Fruit fly (Drosophila melanogaster) whole organism: ENCODE measurements around the gene Liprin-alpha.

ENCODE experiments used
- CG8478 ChIP-seq: fragments of >200 bp; optimal IDR thresholded peaks from 2 replicates; lab custom pipeline; 2018; ENCODE audit warnings: inconsistent platforms
- Dll ChIP-seq: fragments of >200 bp; optimal IDR thresholded peaks from 2 replicates; lab custom pipeline; 2017
- EcR ChIP-seq, 2 experiments: fragments of >200 bp; optimal IDR thresholded peaks; 2 replicates each; lab custom pipeline; 2017; ENCODE audit warnings: missing biosample characterization in 2 of 2, missing genetic modification characterization in 2 of 2, missing genetic modification reagents in 2 of 2
- pan ChIP-seq: fragments of >200 bp; optimal IDR thresholded peaks from 2 replicates; lab custom pipeline; 2017
- psq ChIP-seq: fragments of >200 bp; optimal IDR thresholded peaks from 2 replicates; lab custom pipeline; 2017
- usp ChIP-seq: fragments of >200 bp; optimal IDR thresholded peaks from 2 replicates; lab custom pipeline; 2017; ENCODE audit warnings: missing biosample characterization, missing genetic modification characterization, mixed read lengths

Gene Liprin-alpha

DNA sequence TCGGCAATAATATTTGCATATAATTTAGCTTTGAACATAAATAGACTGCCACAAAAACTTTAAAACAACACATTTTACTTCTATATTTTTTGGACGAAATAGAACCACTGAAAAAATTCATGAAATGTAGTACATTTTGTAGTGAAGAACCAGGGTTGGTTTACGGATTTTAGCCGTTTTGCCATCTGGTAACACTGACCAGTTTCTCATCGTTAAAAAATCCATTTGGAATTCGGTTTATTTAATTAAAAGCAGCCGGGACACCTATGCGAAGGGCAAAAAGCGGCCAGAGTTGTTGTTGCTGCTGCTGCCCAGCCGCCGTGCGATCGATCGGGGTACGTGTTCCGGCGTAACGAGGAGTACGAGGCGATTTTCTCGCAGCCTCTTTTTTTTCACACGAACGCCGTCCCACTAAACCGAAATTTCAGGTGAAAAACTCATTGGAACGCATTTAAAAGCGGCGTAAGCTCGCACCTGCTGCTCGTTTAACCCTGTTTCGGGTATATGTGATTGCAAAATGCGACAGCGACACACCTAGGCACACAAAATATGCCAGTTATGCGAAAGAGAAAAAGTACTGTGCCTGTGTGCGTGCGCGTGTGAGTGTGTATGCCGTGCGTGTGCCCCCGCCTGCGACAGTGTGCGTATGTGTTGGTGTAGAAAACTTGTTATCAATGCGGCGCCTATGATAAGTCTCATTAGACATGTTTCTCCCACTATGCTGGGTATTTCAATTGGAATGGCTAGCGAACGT lies at the start of gene Liprin-alpha:
TSS of gene Liprin-alpha (plus strand) at position 154 of the 754 bp plus-strand sequence.
- peak; percentile 30 for TF ChIP-seq CG8478 (lab: Kevin White, UChicago)
- no peak for TF ChIP-seq usp (GFP tag; lab: Kevin White, UChicago)

DNA sequence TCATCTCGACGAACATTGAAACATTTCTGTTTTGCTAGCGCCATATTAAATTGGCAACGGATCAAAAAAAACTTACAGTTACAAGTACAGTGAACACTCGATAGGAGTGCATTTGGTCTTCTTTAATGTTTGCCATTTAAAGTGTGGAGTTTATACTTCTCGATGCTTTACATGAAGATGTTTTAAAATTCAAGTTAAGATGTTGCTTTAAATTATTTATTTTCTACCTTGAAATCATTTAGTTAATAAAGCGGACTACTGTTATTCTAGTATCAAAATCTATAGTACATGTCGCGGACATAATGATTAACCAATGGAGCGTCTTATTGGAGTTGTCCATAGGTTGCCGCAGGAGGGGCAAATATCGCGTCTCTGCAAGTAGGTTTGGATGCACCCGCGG lies 47.2 kb upstream of the Liprin-alpha start, which contains the start of gene cort:
TSS of gene cort (minus strand) at position 101 of the 400 bp plus-strand sequence.
- TF ChIP-seq psq (lab: Kevin White, UChicago) (no peak), CG8478 (lab: Kevin White, UChicago) (no peak), pan (lab: Kevin White, UChicago) (no peak), Dll (lab: Kevin White, UChicago) (no peak)

DNA sequence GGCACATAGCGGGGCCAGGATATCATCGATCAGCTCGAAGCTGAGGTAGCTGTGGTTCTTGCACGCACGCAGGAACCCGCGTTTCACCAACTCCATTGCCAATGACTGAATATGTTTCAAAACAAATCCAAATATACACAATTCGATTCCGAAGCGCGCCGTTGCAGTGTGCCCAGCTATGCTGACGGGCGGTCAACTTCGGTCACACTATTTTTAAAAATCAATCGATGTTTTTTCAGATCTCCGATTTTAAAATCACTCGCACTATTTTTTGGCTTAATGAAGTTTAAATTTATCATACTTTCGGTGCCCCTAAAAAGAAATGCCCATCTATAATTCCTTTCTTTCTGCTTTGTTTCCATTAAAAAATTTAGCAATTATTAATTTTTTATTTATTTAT lies 46.2 kb upstream of the Liprin-alpha start, which contains the start of gene Nse1:
TSS of gene Nse1 (minus strand) at position 173 of the 400 bp plus-strand sequence.
- TF ChIP-seq EcR (GFP tag; optimal IDR thresholded peaks at IDR 0.05; lab: Kevin White, UChicago) (no peak), usp (GFP tag; lab: Kevin White, UChicago) (no peak), CG8478 (lab: Kevin White, UChicago) (no peak), Dll (lab: Kevin White, UChicago) (no peak), pan (lab: Kevin White, UChicago) (no peak), psq (lab: Kevin White, UChicago) (no peak)

DNA sequence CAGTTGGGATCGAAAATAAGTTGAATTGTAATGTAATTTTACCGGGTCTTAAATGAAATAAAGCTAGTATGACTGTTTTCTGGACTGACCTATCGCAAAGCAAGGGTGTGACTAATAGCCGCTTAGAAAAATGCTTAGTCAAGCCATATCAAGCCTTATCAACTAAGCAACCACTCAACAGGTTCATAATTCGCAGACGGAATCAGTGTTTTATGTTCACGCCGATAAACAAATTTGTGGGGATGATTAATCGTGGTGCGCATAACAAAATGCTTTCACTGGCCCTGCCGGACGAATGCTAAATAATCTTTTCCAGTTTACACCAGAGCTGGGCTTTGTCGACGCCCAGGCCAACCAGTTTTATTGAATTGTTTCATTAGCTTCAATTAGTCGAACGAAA lies 40.8 kb upstream of the Liprin-alpha start:
- TF ChIP-seq pan (lab: Kevin White, UChicago) (no peak), Dll (lab: Kevin White, UChicago) (no peak), EcR (GFP tag; optimal IDR thresholded peaks at IDR 0.05; lab: Kevin White, UChicago) (no peak), usp (GFP tag; lab: Kevin White, UChicago) (no peak), psq (lab: Kevin White, UChicago) (no peak), CG8478 (lab: Kevin White, UChicago) (no peak)

DNA sequence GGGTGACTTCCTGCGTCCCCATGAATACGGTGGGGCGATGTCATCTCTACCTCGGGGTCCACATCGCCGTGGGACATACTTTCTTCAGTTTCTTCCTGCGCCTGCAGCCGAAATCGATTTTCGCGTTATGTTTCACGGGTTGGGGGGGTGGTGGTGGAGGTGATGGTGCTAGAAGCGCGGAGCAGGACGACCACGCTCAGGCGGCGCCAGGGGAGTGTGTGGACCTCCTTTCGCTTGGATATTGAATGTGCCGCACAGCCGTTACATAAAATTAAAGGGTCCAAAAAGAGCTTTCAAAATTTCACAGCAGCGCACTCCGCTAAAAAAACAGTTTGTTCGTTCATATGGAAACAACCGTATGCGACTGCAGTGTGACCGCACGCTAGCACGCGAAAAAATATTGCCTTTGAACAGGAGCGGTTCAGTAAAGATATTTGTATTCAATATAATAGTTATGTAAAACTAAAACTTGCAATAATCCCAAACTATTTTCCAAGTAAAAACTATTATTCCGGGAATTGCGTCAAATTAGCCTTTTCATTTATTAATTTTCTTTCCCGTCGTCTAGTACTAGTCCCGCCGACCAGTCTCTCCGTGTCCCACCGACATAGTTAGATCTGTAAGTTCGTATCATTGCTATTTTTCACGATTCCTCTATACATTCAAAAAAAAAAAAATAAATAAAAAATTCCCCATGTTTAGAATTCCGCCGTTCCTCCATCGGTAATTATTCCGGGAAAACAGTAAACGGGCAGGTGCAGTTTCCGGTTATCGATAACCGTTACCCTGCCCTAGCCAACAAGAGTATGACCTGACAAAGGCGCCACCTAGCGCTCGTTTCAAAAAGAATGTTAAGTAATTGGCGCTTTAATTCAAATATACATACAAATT lies 39.5 kb upstream of the Liprin-alpha start, which contains the start of gene Nhe3:
TSS of gene Nhe3 (minus strand) at position 373 of the 891 bp plus-strand sequence.
- no peak for TF ChIP-seq usp (GFP tag; lab: Kevin White, UChicago)
- TF ChIP-seq psq (lab: Kevin White, UChicago) = no peak
- TF ChIP-seq CG8478 (lab: Kevin White, UChicago) = no peak
- TF ChIP-seq pan (lab: Kevin White, UChicago) = no peak
- TF ChIP-seq Dll (lab: Kevin White, UChicago) = no peak
- no peak for TF ChIP-seq EcR (GFP tag; optimal IDR thresholded peaks at IDR 0.05; lab: Kevin White, UChicago)

DNA sequence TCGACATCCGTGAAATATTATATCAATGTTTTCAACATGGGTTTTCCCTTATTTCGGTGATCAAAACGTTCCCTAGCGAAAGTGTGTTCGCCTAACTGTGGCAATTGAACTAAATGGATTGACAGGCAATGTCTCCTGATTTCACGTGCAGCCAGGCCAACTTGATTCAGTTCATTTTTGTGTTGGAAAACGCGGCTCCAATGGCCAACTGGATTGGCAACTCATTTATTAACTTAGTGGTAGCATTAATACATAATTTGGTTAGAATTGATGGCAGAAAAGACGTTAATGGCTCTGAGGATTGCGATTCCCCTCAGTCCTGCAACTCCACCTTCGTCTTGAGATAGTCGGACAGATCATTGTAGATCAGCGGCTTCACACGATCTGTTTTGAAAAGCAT lies 37.1 kb upstream of the Liprin-alpha start, which contains the start of gene CG11327:
TSS of gene CG11327 (minus strand) at position 101 of the 400 bp plus-strand sequence.
- no peak for TF ChIP-seq pan (lab: Kevin White, UChicago)
- no peak for TF ChIP-seq Dll (lab: Kevin White, UChicago)

DNA sequence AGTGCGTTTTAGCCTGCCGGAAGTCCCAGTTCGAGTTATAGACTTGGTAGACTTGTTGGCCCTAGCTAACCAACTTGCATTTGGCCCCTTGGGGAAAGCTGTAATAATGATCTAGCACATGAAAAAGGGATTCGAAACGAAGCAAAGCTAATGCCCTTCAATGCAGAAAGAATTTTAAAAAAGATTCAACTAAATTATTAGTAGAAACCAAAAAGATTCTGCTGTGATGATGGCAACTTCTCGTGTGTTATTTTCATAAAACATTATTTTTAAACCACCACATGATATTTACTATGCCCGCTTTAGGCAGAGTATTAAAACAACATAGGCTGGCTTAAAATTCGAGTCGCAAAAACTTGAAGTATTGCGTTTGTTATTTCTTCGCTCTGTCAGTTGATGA lies 31.7 kb upstream of the Liprin-alpha start:
- TF ChIP-seq usp (GFP tag; lab: Kevin White, UChicago) (no peak), psq (lab: Kevin White, UChicago) (no peak), pan (lab: Kevin White, UChicago) (no peak), EcR (GFP tag; optimal IDR thresholded peaks at IDR 0.05; lab: Kevin White, UChicago) (no peak), CG8478 (lab: Kevin White, UChicago) (no peak), Dll (lab: Kevin White, UChicago) (no peak)

DNA sequence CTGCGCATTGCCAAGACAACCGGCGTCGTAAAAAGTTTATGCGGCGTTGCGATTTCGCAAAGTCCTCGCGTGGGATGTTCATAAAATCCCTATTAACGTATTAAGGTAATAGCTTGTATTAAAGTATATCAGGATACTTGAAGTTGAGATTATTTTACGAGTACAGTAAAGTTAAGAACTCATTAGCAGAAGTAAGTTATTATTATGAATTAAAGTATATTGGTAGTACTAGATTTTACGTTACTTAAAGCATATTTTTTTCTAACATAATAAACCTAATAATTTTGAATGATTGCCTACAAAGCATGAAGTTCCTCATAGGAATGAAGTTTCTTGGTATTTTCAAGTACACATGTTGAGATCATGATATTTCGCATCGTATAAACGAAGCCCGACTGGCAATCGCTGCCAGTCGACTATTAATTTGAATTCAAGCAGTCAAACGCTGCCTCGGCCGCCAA lies 29.9 kb upstream of the Liprin-alpha start:
- TF ChIP-seq psq (lab: Kevin White, UChicago) (no peak), pan (lab: Kevin White, UChicago) (no peak)

DNA sequence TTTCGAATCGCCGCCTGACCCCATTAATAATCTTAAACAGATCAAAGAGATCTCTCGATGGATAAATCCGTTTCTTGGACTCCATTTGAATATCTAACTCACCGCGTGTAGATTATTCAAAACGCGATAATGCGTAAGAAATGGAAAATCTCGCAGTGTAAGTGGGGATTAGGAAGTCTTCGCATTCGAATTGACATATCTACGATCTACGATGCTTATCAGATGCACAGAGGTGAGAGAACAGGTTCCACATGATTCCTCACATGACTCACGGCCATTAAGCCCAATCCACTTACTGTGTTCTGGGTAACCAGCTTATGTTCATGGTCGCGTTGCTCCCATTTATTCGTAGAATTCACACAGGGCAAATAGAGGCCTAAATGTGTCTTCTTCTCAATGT lies 27.5 kb upstream of the Liprin-alpha start:
- TF ChIP-seq psq (lab: Kevin White, UChicago) (no peak), CG8478 (lab: Kevin White, UChicago) (no peak), pan (lab: Kevin White, UChicago) (no peak), usp (GFP tag; lab: Kevin White, UChicago) (no peak)

DNA sequence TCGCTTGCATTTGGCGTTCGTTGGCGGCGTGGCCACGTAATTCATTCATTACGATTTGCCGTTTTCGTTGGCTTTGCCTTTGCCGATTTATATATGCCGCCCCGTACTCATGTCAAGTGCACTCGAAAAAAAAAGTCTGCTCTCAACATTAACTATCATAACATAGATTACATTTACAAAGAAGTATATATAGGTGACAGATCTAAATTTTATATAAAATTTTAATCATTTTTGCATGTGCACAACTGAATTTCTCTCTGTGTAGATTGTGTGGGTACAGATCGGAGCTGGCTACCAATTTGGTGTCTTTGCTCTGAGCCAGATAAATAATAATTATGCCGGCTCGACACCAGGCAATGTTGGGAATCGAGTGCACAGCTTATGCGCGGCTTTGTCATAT lies 25.3 kb upstream of the Liprin-alpha start:
- TF ChIP-seq usp (GFP tag; lab: Kevin White, UChicago) (no peak), CG8478 (lab: Kevin White, UChicago) (no peak), Dll (lab: Kevin White, UChicago) (no peak), psq (lab: Kevin White, UChicago) (no peak), EcR (GFP tag; optimal IDR thresholded peaks at IDR 0.05; lab: Kevin White, UChicago) (no peak), pan (lab: Kevin White, UChicago) (no peak)

DNA sequence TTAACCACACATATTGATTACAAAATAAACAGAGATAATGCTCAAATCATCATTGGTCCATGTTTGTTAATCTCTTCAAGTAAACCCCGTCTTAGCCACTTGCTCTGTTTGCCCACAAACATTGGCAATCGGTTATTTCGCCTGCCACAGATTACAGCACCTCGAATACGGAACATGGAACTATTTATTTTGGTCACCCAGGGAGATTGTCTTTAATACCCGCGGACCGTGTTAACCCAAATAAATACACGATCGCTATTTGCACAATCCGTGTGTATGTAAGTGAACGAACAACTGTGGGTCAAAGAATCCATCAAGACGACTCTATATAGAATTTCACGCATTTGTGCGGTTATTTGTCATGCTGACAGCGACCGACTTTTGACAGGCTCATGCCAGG lies 23.0 kb upstream of the Liprin-alpha start:
- TF ChIP-seq EcR (GFP tag; optimal IDR thresholded peaks at IDR 0.05; lab: Kevin White, UChicago) = no peak
- TF ChIP-seq Dll (lab: Kevin White, UChicago) = no peak
- no peak for TF ChIP-seq usp (GFP tag; lab: Kevin White, UChicago)
- TF ChIP-seq pan (lab: Kevin White, UChicago) = no peak
- TF ChIP-seq CG8478 (lab: Kevin White, UChicago) = no peak
- no peak for TF ChIP-seq psq (lab: Kevin White, UChicago)
